Worm (Caenorhabditis elegans) whole organism, young adult: Measurements from ENCODE around the gene F40F9.10.

Experiments used
- B0336.3 ChIP-seq: fragments of 200-800 bp; sonication (Bioruptor generic); IDR thresholded peaks from 2 replicates; pipeline ENCODE4 v1.3.6; 2022; ENCODE audit warnings: missing genetic modification characterization, missing compliant biosample characterization
- C17E4.6 ChIP-seq: fragments of 200-800 bp; sonication (Bioruptor generic); IDR thresholded peaks from 2 replicates; pipeline ENCODE4 v1.3.6; 2022; ENCODE audit warnings: missing genetic modification reagents, missing genetic modification characterization, missing compliant biosample characterization
- D2030.7 ChIP-seq: fragments of 200-800 bp; sonication (Bioruptor generic); IDR thresholded peaks from 2 replicates; pipeline ENCODE4 v1.3.6; 2022; ENCODE audit warnings: missing genetic modification reagents, missing genetic modification characterization, missing compliant biosample characterization
- F23B12.7 ChIP-seq: sonication (generic microtip); optimal IDR thresholded peaks from 2 replicates; lab custom pipeline; 2017; ENCODE audit warnings: missing genetic modification characterization, mild to moderate bottlenecking, missing compliant biosample characterization, antibody characterized with exemption, moderate library complexity; ENCODE audit not compliant: insufficient read depth
- F39B2.1 ChIP-seq: fragments of 200-800 bp; sonication (Bioruptor generic); IDR thresholded peaks from 2 replicates; pipeline ENCODE4 v1.3.6; 2022; ENCODE audit warnings: missing genetic modification reagents, missing genetic modification characterization, missing compliant biosample characterization
- F49E8.2 ChIP-seq: sonication (generic microtip); optimal IDR thresholded peaks from 3 replicates; lab custom pipeline; 2017; ENCODE audit warnings: missing genetic modification characterization, mild to moderate bottlenecking, missing compliant biosample characterization, antibody characterized with exemption, moderate library complexity; ENCODE audit not compliant: insufficient read depth
- F52B5.7 ChIP-seq: sonication (generic microtip); optimal IDR thresholded peaks from 2 replicates; lab custom pipeline; 2016; ENCODE audit warnings: mild to moderate bottlenecking, missing genetic modification characterization, missing compliant biosample characterization
- Y79H2A.3 ChIP-seq: fragments of 200-800 bp; sonication (Bioruptor generic); conservative IDR thresholded peaks from 2 replicates; pipeline ENCODE4 v1.3.6; 2022; ENCODE audit warnings: missing genetic modification reagents, missing genetic modification characterization, missing compliant biosample characterization
- Y95B8A.8 ChIP-seq: fragments of 200-800 bp; sonication (Bioruptor generic); IDR thresholded peaks from 2 replicates; pipeline ENCODE4 v1.3.6; 2022; ENCODE audit warnings: missing genetic modification reagents, missing genetic modification characterization, missing compliant biosample characterization
- akir-1 ChIP-seq: fragments of 200-800 bp; sonication (Bioruptor generic); optimal IDR thresholded peaks from 2 replicates; lab custom pipeline; 2018; ENCODE audit warnings: mild to moderate bottlenecking, missing genetic modification characterization, moderate library complexity, missing compliant biosample characterization
- atf-7 ChIP-seq: sonication (generic microtip); optimal IDR thresholded peaks from 2 replicates; lab custom pipeline; 2017; ENCODE audit warnings: mild to moderate bottlenecking, missing genetic modification characterization, missing compliant biosample characterization
- athp-1 ChIP-seq: sonication (generic microtip); optimal IDR thresholded peaks from 2 replicates; lab custom pipeline; 2017; ENCODE audit warnings: mild to moderate bottlenecking, missing genetic modification characterization, missing compliant biosample characterization
- attf-5 ChIP-seq: fragments of 200-800 bp; sonication (Bioruptor generic); optimal IDR thresholded peaks from 2 replicates; lab custom pipeline; 2018; ENCODE audit warnings: mild to moderate bottlenecking, missing genetic modification characterization, missing compliant biosample characterization
- attf-6 ChIP-seq: fragments of 200-800 bp; sonication (Bioruptor generic); IDR thresholded peaks from 2 replicates; pipeline ENCODE4 v1.3.6; 2022; ENCODE audit warnings: missing genetic modification reagents, missing genetic modification characterization, missing compliant biosample characterization
- bed-1 ChIP-seq: fragments of 200-800 bp; sonication (Bioruptor generic); IDR thresholded peaks from 2 replicates; pipeline ENCODE4 v1.3.6; 2022; ENCODE audit warnings: missing genetic modification reagents, missing genetic modification characterization, missing compliant biosample characterization
- ceh-79 ChIP-seq: sonication (generic microtip); optimal IDR thresholded peaks from 2 replicates; lab custom pipeline; 2017; ENCODE audit warnings: mild to moderate bottlenecking, missing genetic modification characterization, missing compliant biosample characterization
- ceh-91 ChIP-seq: fragments of 200-800 bp; sonication (Bioruptor generic); IDR thresholded peaks from 2 replicates; pipeline ENCODE4 v1.3.6; 2022; ENCODE audit warnings: missing genetic modification reagents, missing genetic modification characterization, missing compliant biosample characterization
- dox-1 ChIP-seq: fragments of 200-800 bp; sonication (Bioruptor generic); IDR thresholded peaks from 2 replicates; pipeline ENCODE4 v1.3.6; 2022; ENCODE audit warnings: missing genetic modification reagents, missing genetic modification characterization, missing compliant biosample characterization
- ekl-4 ChIP-seq: fragments of 200-800 bp; sonication (Bioruptor generic); IDR thresholded peaks from 2 replicates; pipeline ENCODE4 v1.3.6; 2022; ENCODE audit warnings: missing genetic modification reagents, missing genetic modification characterization, missing compliant biosample characterization
- hmg-1.2 ChIP-seq: fragments of 200-800 bp; sonication (Bioruptor generic); IDR thresholded peaks from 2 replicates; pipeline ENCODE4 v1.3.6; 2022; ENCODE audit warnings: missing genetic modification reagents, missing genetic modification characterization, missing compliant biosample characterization
- hsf-1 ChIP-seq: fragments of 200-800 bp; sonication (Bioruptor generic); IDR thresholded peaks from 2 replicates; pipeline ENCODE4 v1.3.6; 2022; ENCODE audit warnings: missing genetic modification reagents, missing genetic modification characterization, missing compliant biosample characterization
- let-607 ChIP-seq, 2 experiments: fragments of 200-800 bp in 1 of 2; sonication (Bioruptor generic) in 1 of 2; sonication (generic microtip) in 1 of 2; optimal IDR thresholded peaks; 2 replicates each; lab custom pipeline; 2016 to 2018; ENCODE audit warnings: mild to moderate bottlenecking in 2 of 2, missing compliant biosample characterization in 2 of 2, missing genetic modification characterization in 2 of 2, moderate library complexity in 2 of 2, missing genotype in 1 of 2
- lin-26 ChIP-seq: fragments of 200-800 bp; sonication (Bioruptor generic); IDR thresholded peaks from 2 replicates; pipeline ENCODE4 v1.3.6; 2022; ENCODE audit warnings: missing genetic modification reagents, missing genetic modification characterization, missing compliant biosample characterization
- lin-40 ChIP-seq: sonication (generic microtip); optimal IDR thresholded peaks from 2 replicates; lab custom pipeline; 2016; ENCODE audit warnings: missing genetic modification characterization, mild to moderate bottlenecking, missing compliant biosample characterization, missing genotype, missing genetic modification reagents
- madf-6 ChIP-seq: fragments of 200-800 bp; sonication (Bioruptor generic); IDR thresholded peaks from 2 replicates; pipeline ENCODE4 v1.3.6; 2022; ENCODE audit warnings: missing genetic modification reagents, missing genetic modification characterization, missing compliant biosample characterization
- pbrm-1 ChIP-seq: fragments of 200-800 bp; sonication (Bioruptor generic); IDR thresholded peaks from 2 replicates; pipeline ENCODE4 v1.3.6; 2022; ENCODE audit warnings: missing genetic modification reagents, missing genetic modification characterization, missing compliant biosample characterization
- rcor-1 ChIP-seq: fragments of 200-800 bp; sonication (Bioruptor generic); IDR thresholded peaks from 2 replicates; pipeline ENCODE4 v1.3.6; 2022; ENCODE audit warnings: missing genetic modification reagents, missing genetic modification characterization, missing compliant biosample characterization
- rec-8 ChIP-seq, 2 experiments: sonication (generic microtip); optimal IDR thresholded peaks; 2 replicates each; lab custom pipeline; 2016; ENCODE audit warnings: mild to moderate bottlenecking in 2 of 2, missing genetic modification characterization in 2 of 2, missing genetic modification reagents in 2 of 2, missing genotype in 2 of 2, missing biosample characterization in 1 of 2, missing compliant biosample characterization in 1 of 2, moderate library complexity in 1 of 2
- snpc-1.3 ChIP-seq: sonication (generic microtip); optimal IDR thresholded peaks from 2 replicates; lab custom pipeline; 2017; ENCODE audit warnings: missing genetic modification characterization, mild to moderate bottlenecking, missing compliant biosample characterization, antibody characterized with exemption, moderate library complexity, missing genotype, missing genetic modification reagents; ENCODE audit not compliant: insufficient read depth
- tlf-1 ChIP-seq: fragments of 200-800 bp; sonication (Bioruptor generic); optimal IDR thresholded peaks from 2 replicates; lab custom pipeline; 2018; ENCODE audit warnings: mild to moderate bottlenecking, missing genetic modification characterization, missing compliant biosample characterization
- unc-62 ChIP-seq: fragments of 150-350 bp; optimal IDR thresholded peaks from 2 replicates; lab custom pipeline; 2014; ENCODE audit warnings: missing biosample characterization, missing genetic modification reagents, missing genetic modification characterization
- zfh-2 ChIP-seq: fragments of 200-800 bp; sonication (Bioruptor generic); conservative IDR thresholded peaks from 2 replicates; pipeline ENCODE4 v1.3.6; 2022; ENCODE audit warnings: missing genetic modification reagents, missing genetic modification characterization, missing compliant biosample characterization
- zim-3 ChIP-seq: sonication (generic microtip); optimal IDR thresholded peaks from 2 replicates; lab custom pipeline; 2017; ENCODE audit warnings: mild to moderate bottlenecking, missing genetic modification characterization, moderate library complexity, missing compliant biosample characterization
- ztf-18 ChIP-seq: sonication (generic microtip); optimal IDR thresholded peaks from 2 replicates; lab custom pipeline; 2016; ENCODE audit warnings: missing genotype, mild to moderate bottlenecking, missing genetic modification characterization, missing compliant biosample characterization
- ztf-22 ChIP-seq: fragments of 200-800 bp; sonication (Bioruptor generic); optimal IDR thresholded peaks from 2 replicates; lab custom pipeline; 2018; ENCODE audit warnings: mild to moderate bottlenecking, missing genetic modification characterization, moderate library complexity, missing compliant biosample characterization
- ztf-25 ChIP-seq: fragments of 200-800 bp; sonication (Bioruptor generic); IDR thresholded peaks from 2 replicates; pipeline ENCODE4 v1.3.6; 2022; ENCODE audit warnings: missing genetic modification reagents, missing genetic modification characterization, missing compliant biosample characterization

Gene F40F9.10

ce11 chrV:9690099-9690572, 23.3 kb downstream of the F40F9.10 start, which contains the start of gene rbx-1:
TSS of gene rbx-1 (minus strand) at chrV:9690522.
- TF ChIP-seq ztf-18 (no peak), bed-1 (GFP tag; lab: Robert Waterston, UW) (no peak), ekl-4 (GFP tag; lab: Robert Waterston, UW) (no peak), lin-40 (tag; lab: Kevin White, UChicago) (no peak), atf-7 (tag; lab: Kevin White, UChicago) (no peak), zim-3 (tag; lab: Kevin White, UChicago) (no peak), F39B2.1 (GFP tag; lab: Robert Waterston, UW) (no peak), akir-1 (GFP tag; lab: Kevin White, UChicago) (no peak), snpc-1.3 (tag; lab: Kevin White, UChicago) (no peak), tlf-1 (GFP tag; lab: Kevin White, UChicago) (no peak), Y95B8A.8 (GFP tag; lab: Robert Waterston, UW) (no peak), D2030.7 (GFP tag; lab: Robert Waterston, UW) (no peak), unc-62 (GFP tag; lab: Kevin White, UChicago) (no peak)
- TF ChIP-seq, all 124 proteins: peak for 0

- TF ChIP-seq ceh-79 (tag; lab: Kevin White, UChicago) (peak; percentile 71), C17E4.6 (peak; percentile 28; the same call in 1 of the 2 replicates), pbrm-1 (0 out of 2 replicates have a peak, but pooled peaks have one; percentile 28), ztf-22 (GFP tag; lab: Kevin White, UChicago) (no peak), lin-26 (GFP tag; lab: Robert Waterston, UW) (0 out of 2 replicates have a peak, but pooled peaks have one; percentile 28), madf-6 (peak; percentile 67), ekl-4 (GFP tag; lab: Robert Waterston, UW) (peak; percentile 64; the same call in 1 of the 2 replicates), let-607 (tag; optimal IDR thresholded peaks at IDR 0.05; lab: Kevin White, UChicago) (peak in 1 of 2 experiments; percentile 1), F52B5.7 (tag; lab: Kevin White, UChicago) (peak; percentile 57), tlf-1 (GFP tag; lab: Kevin White, UChicago) (peak; percentile 26), attf-6 (GFP tag; lab: Robert Waterston, UW) (peak; percentile 55), hmg-1.2 (peak; percentile 24; the same call in 1 of the 2 replicates), rcor-1 (GFP tag; lab: Robert Waterston, UW) (peak; percentile 25; the same call in 1 of the 2 replicates), Y79H2A.3 (GFP tag; lab: Robert Waterston, UW) (peak; percentile 83; the same call in 1 of the 2 replicates), F49E8.2 (tag; lab: Kevin White, UChicago) (peak; percentile 45), dox-1 (GFP tag; lab: Robert Waterston, UW) (no peak), hsf-1 (peak; percentile 44; the same call in 1 of the 2 replicates), ztf-25 (0 out of 2 replicates have a peak, but pooled peaks have one; percentile 37), B0336.3 (GFP tag; lab: Robert Waterston, UW) (peak; percentile 84), rec-8 (tag; optimal IDR thresholded peaks at IDR 0.05; lab: Kevin White, UChicago) (no peak), F23B12.7 (no peak), attf-5 (no peak), zfh-2 (GFP tag; lab: Robert Waterston, UW) (no peak), ceh-91 (GFP tag; lab: Robert Waterston, UW) (peak; percentile 17; the same call in 1 of the 2 replicates), athp-1 (tag; lab: Kevin White, UChicago) (peak; percentile 36)
Measured at ce11 chrV:9689364-9689763, 24.1 kb downstream of the F40F9.10 start.
